Fruit fly (Drosophila melanogaster) whole organism, prepupa: ENCODE measurements around the gene CG11601.
A peak's percentile ranks its signal among the peaks of the same experiment; 100 is the strongest.

ENCODE experiments used
- Blimp-1 ChIP-seq: fragments of 200-800 bp; sonication (Bioruptor generic); optimal IDR thresholded peaks from 3 replicates; lab custom pipeline; 2017; ENCODE audit warnings: missing biosample characterization, missing genetic modification characterization, mild to moderate bottlenecking, moderate library complexity, missing genetic modification reagents
- CG10669 ChIP-seq: fragments of 200-800 bp; sonication (Bioruptor generic); optimal IDR thresholded peaks from 3 replicates; lab custom pipeline; 2018; ENCODE audit warnings: missing biosample characterization, mild to moderate bottlenecking, missing genetic modification characterization, moderate library complexity
- CG11294 ChIP-seq: fragments of 200-800 bp; sonication (Bioruptor generic); IDR thresholded peaks from 2 replicates; pipeline ENCODE4 v1.3.6; 2022; ENCODE audit warnings: missing biosample characterization, missing genetic modification characterization
- CG11762 ChIP-seq: fragments of 200-800 bp; sonication (Bioruptor generic); optimal IDR thresholded peaks from 3 replicates; lab custom pipeline; 2016; ENCODE audit warnings: missing biosample characterization, missing genetic modification characterization; ENCODE audit not compliant: insufficient read depth
- CG11902 ChIP-seq: fragments of 200-800 bp; sonication (Bioruptor generic); optimal IDR thresholded peaks from 3 replicates; lab custom pipeline; 2016; ENCODE audit warnings: missing biosample characterization, missing genetic modification characterization
- CG15336 ChIP-seq: fragments of 200-800 bp; sonication (Bioruptor generic); IDR thresholded peaks from 2 replicates; pipeline ENCODE4 v1.3.6; 2022; ENCODE audit warnings: missing biosample characterization, missing genetic modification characterization
- CG1621 ChIP-seq: fragments of 200-800 bp; sonication (Bioruptor generic); optimal IDR thresholded peaks from 3 replicates; lab custom pipeline; 2018; ENCODE audit warnings: missing biosample characterization, mild to moderate bottlenecking, missing genetic modification characterization
- CG16779 ChIP-seq: fragments of 200-800 bp; sonication (Bioruptor generic); optimal IDR thresholded peaks from 3 replicates; lab custom pipeline; 2017; ENCODE audit warnings: missing biosample characterization, mild to moderate bottlenecking, missing genetic modification characterization
- CG31627 ChIP-seq: fragments of 200-800 bp; sonication (Bioruptor generic); optimal IDR thresholded peaks from 3 replicates; lab custom pipeline; 2016; ENCODE audit warnings: missing biosample characterization, missing genetic modification characterization
- CG34406 ChIP-seq: fragments of 200-800 bp; sonication (Bioruptor generic); optimal IDR thresholded peaks from 3 replicates; lab custom pipeline; 2016; ENCODE audit warnings: missing biosample characterization, missing genetic modification characterization
- CG4318 ChIP-seq: fragments of 200-800 bp; sonication (Bioruptor generic); optimal IDR thresholded peaks from 3 replicates; lab custom pipeline; 2017; ENCODE audit warnings: missing biosample characterization, mild to moderate bottlenecking, missing genetic modification characterization
- CG6163 ChIP-seq: fragments of 200-800 bp; sonication (Bioruptor generic); IDR thresholded peaks from 3 replicates; pipeline ENCODE4 v1.3.6; 2022; ENCODE audit warnings: missing biosample characterization, missing genetic modification characterization
- CG6808 ChIP-seq: fragments of 200-800 bp; sonication (Bioruptor generic); optimal IDR thresholded peaks from 3 replicates; lab custom pipeline; 2017; ENCODE audit warnings: missing biosample characterization, missing genetic modification characterization, mild to moderate bottlenecking, moderate library complexity, missing genetic modification reagents
- CG7368 ChIP-seq: fragments of 200-800 bp; sonication (Bioruptor generic); optimal IDR thresholded peaks from 3 replicates; lab custom pipeline; 2016; ENCODE audit warnings: missing biosample characterization, missing genetic modification characterization
- CG8119 ChIP-seq: fragments of 200-800 bp; sonication (Bioruptor generic); IDR thresholded peaks from 3 replicates; pipeline ENCODE4 v1.3.6; 2022; ENCODE audit warnings: missing biosample characterization, missing genetic modification characterization
- CG8319 ChIP-seq: fragments of 200-800 bp; sonication (Bioruptor generic); optimal IDR thresholded peaks from 3 replicates; lab custom pipeline; 2016; ENCODE audit warnings: missing biosample characterization, missing genetic modification characterization
- CG8632 ChIP-seq: fragments of 200-800 bp; sonication (Bioruptor generic); optimal IDR thresholded peaks from 3 replicates; lab custom pipeline; 2016; ENCODE audit warnings: missing biosample characterization, missing genetic modification characterization
- CG9139 ChIP-seq: fragments of 200-800 bp; sonication (Bioruptor generic); optimal IDR thresholded peaks from 3 replicates; lab custom pipeline; 2017; ENCODE audit warnings: missing biosample characterization, mild to moderate bottlenecking, missing genetic modification characterization
- Eip75B ChIP-seq: fragments of 200-800 bp; sonication (Bioruptor generic); optimal IDR thresholded peaks from 3 replicates; lab custom pipeline; 2016; ENCODE audit warnings: missing biosample characterization, missing genetic modification characterization
- Eip78C ChIP-seq: fragments of 200-800 bp; sonication (Bioruptor generic); peaks from one replicate; lab custom pipeline; 2016; ENCODE audit warnings: missing biosample characterization, missing genetic modification characterization
- Eip93F ChIP-seq: fragments of 200-800 bp; sonication (Bioruptor generic); optimal IDR thresholded peaks from 2 replicates; lab custom pipeline; 2016; ENCODE audit warnings: missing biosample characterization, mild to moderate bottlenecking, missing genetic modification characterization
- Ets21C ChIP-seq: fragments of 200-800 bp; sonication (Bioruptor generic); optimal IDR thresholded peaks from 3 replicates; lab custom pipeline; 2016; ENCODE audit warnings: missing biosample characterization, missing genetic modification characterization
- Ets96B ChIP-seq: fragments of 200-800 bp; optimal IDR thresholded peaks from 2 replicates; lab custom pipeline; 2019; ENCODE audit warnings: missing biosample characterization, mild to moderate bottlenecking, missing genetic modification characterization, moderate library complexity
- Hr38 ChIP-seq: sonication (Bioruptor generic); optimal IDR thresholded peaks from 2 replicates; lab custom pipeline; 2016; ENCODE audit warnings: missing biosample characterization, missing genetic modification characterization
- Lpt ChIP-seq: fragments of 200-800 bp; sonication (Bioruptor generic); optimal IDR thresholded peaks from 3 replicates; lab custom pipeline; 2016; ENCODE audit warnings: missing biosample characterization, missing genetic modification characterization
- Met ChIP-seq: fragments of 200-800 bp; sonication (Bioruptor generic); optimal IDR thresholded peaks from 3 replicates; lab custom pipeline; 2016; ENCODE audit warnings: missing biosample characterization, missing genetic modification characterization
- OdsH ChIP-seq: fragments of 200-800 bp; sonication (Bioruptor generic); optimal IDR thresholded peaks from 3 replicates; lab custom pipeline; 2016; ENCODE audit warnings: missing biosample characterization, missing genetic modification characterization
- Smox ChIP-seq: fragments of 200-800 bp; sonication (Bioruptor generic); optimal IDR thresholded peaks from 3 replicates; lab custom pipeline; 2016; ENCODE audit warnings: missing biosample characterization, missing genetic modification characterization
- Sox102F ChIP-seq: fragments of 200-800 bp; sonication (Bioruptor generic); optimal IDR thresholded peaks from 2 replicates; lab custom pipeline; 2016; ENCODE audit warnings: missing biosample characterization, mild to moderate bottlenecking, missing genetic modification characterization
- Sox14 ChIP-seq: fragments of 200-800 bp; sonication (Bioruptor generic); optimal IDR thresholded peaks from 3 replicates; lab custom pipeline; 2016; ENCODE audit warnings: missing biosample characterization, missing genetic modification characterization
- Sox15 ChIP-seq: fragments of 200-800 bp; sonication (Bioruptor generic); optimal IDR thresholded peaks from 3 replicates; lab custom pipeline; 2016; ENCODE audit warnings: missing biosample characterization, missing genetic modification characterization
- achi ChIP-seq: fragments of 200-800 bp; sonication (Bioruptor generic); optimal IDR thresholded peaks from 3 replicates; lab custom pipeline; 2016; ENCODE audit warnings: missing biosample characterization, missing genetic modification characterization
- acj6 ChIP-seq: fragments of 200-800 bp; sonication (Bioruptor generic); optimal IDR thresholded peaks from 3 replicates; lab custom pipeline; 2016; ENCODE audit warnings: missing biosample characterization, missing genetic modification characterization
- cyc ChIP-seq: fragments of 200-800 bp; sonication (Bioruptor generic); optimal IDR thresholded peaks from 3 replicates; lab custom pipeline; 2016; ENCODE audit warnings: missing biosample characterization, missing genetic modification characterization
- dac ChIP-seq: fragments of 200-800 bp; sonication (Bioruptor generic); optimal IDR thresholded peaks from 2 replicates; lab custom pipeline; 2017; ENCODE audit warnings: missing biosample characterization, mild to moderate bottlenecking, missing genetic modification characterization
- eg ChIP-seq: fragments of 200-800 bp; sonication (Bioruptor generic); IDR thresholded peaks from 3 replicates; pipeline ENCODE4 v1.3.6; 2022; ENCODE audit warnings: missing biosample characterization, missing genetic modification characterization
- esn ChIP-seq: fragments of 200-800 bp; sonication (Bioruptor generic); optimal IDR thresholded peaks from 2 replicates; lab custom pipeline; 2016; ENCODE audit warnings: missing biosample characterization, mild to moderate bottlenecking, missing genetic modification characterization, moderate library complexity
- fd85E ChIP-seq: fragments of 200-800 bp; sonication (Bioruptor generic); optimal IDR thresholded peaks from 3 replicates; lab custom pipeline; 2016; ENCODE audit warnings: missing biosample characterization, missing genetic modification characterization
- fkh ChIP-seq: fragments of 200-800 bp; sonication (Bioruptor generic); optimal IDR thresholded peaks from 3 replicates; lab custom pipeline; 2017; ENCODE audit warnings: missing biosample characterization, mild to moderate bottlenecking, missing genetic modification characterization, moderate library complexity
- lz ChIP-seq: fragments of 200-800 bp; sonication (Bioruptor generic); optimal IDR thresholded peaks from 3 replicates; lab custom pipeline; 2016; ENCODE audit warnings: missing biosample characterization, missing genetic modification characterization
- salr ChIP-seq, 2 experiments: fragments of 200-800 bp; sonication (Bioruptor generic); optimal IDR thresholded peaks; 3 replicates each; lab custom pipeline; 2016 to 2018; ENCODE audit warnings: missing biosample characterization in 2 of 2, missing genetic modification characterization in 2 of 2, mild to moderate bottlenecking in 1 of 2
- spab ChIP-seq: fragments of 200-800 bp; sonication (Bioruptor generic); optimal IDR thresholded peaks from 2 replicates; lab custom pipeline; 2017; ENCODE audit warnings: missing biosample characterization, mild to moderate bottlenecking, missing genetic modification characterization, missing genetic modification reagents
- ss ChIP-seq, 2 experiments: fragments of 200-800 bp; sonication (Bioruptor generic); optimal IDR thresholded peaks; 2 replicates in 1 of 2; 3 replicates in 1 of 2; lab custom pipeline; 2017 to 2018; ENCODE audit warnings: mild to moderate bottlenecking in 2 of 2, missing biosample characterization in 2 of 2, missing genetic modification characterization in 2 of 2, moderate library complexity in 1 of 2
- svp ChIP-seq: fragments of 200-800 bp; sonication (Bioruptor generic); peaks from one replicate; lab custom pipeline; 2016; ENCODE audit warnings: missing biosample characterization, missing genetic modification characterization
- topi ChIP-seq: fragments of 200-800 bp; sonication (Bioruptor generic); optimal IDR thresholded peaks from 3 replicates; lab custom pipeline; 2016; ENCODE audit warnings: missing biosample characterization, missing genetic modification characterization
- vri ChIP-seq: fragments of 200-800 bp; sonication (Bioruptor generic); optimal IDR thresholded peaks from 3 replicates; lab custom pipeline; 2016; ENCODE audit warnings: missing biosample characterization, mild to moderate bottlenecking, missing genetic modification characterization

Gene CG11601

DNA sequence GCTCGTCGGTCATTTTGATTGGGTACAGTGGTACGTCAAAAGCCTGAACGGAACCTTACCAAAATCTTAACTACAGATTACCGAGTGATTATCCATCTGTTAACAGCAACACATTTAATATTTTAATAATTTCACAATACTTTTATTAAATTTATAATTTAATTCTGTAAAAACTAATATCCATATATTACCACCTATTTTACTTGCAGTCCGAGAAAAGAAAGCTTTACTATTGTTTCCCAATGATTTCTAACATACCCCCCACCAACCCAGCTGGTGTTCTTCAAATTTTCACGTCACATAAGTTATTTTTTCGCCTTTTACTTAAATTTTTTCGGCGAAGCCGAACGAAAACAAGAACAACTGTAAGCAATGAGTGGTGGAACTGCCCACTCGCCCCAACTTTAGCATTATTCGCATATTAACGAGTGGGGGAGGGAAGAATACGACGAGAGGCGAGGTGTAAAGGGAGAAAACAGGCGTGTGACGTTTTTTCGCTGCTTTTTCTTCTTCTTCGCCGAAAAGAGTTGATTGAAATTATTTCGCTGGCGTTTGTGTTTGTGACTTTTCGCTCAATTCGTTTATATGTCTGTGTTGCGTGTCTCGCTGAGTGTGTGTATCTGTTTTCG, 35.1 kb downstream of the CG11601 start (continued):
- TF ChIP-seq esn (GFP tag; lab: Kevin White, UChicago) (peak; percentile 82), Blimp-1 (peak; percentile 49), svp (GFP tag; lab: Kevin White, UChicago) (peak; percentile 71), Sox15 (GFP tag; lab: Kevin White, UChicago) (peak; percentile 46), ss (GFP tag; optimal IDR thresholded peaks at IDR 0.05; lab: Kevin White, UChicago) (peak in 1 of 2 experiments; percentile 41), Eip93F (GFP tag; lab: Kevin White, UChicago) (peak; percentile 57), CG34406 (GFP tag; lab: Kevin White, UChicago) (peak; percentile 67), fd85E (GFP tag; lab: Kevin White, UChicago) (peak; percentile 38), Met (peak; percentile 77), CG8119 (GFP tag; lab: Robert Waterston, UW) (peak; percentile 68), CG15336 (GFP tag; lab: Robert Waterston, UW) (peak; percentile 70), CG31627 (GFP tag; lab: Kevin White, UChicago) (peak; percentile 51), CG8319 (peak; percentile 55), CG1621 (no peak), CG11902 (peak; percentile 52), CG16779 (tag; lab: Kevin White, UChicago) (peak; percentile 25), CG7368 (peak; percentile 40), Sox102F (peak; percentile 67), Ets96B (tag; lab: Kevin White, UChicago) (peak; percentile 67), CG11294 (peak; percentile 50), dac (GFP tag; lab: Kevin White, UChicago) (peak; percentile 63), CG11762 (GFP tag; lab: Kevin White, UChicago) (peak; percentile 58), topi (GFP tag; lab: Kevin White, UChicago) (peak; percentile 71), Hr38 (GFP tag; lab: Kevin White, UChicago) (no peak), CG8632 (GFP tag; lab: Kevin White, UChicago) (peak; percentile 65), CG4318 (GFP tag; lab: Kevin White, UChicago) (peak; percentile 78), eg (GFP tag; lab: Robert Waterston, UW) (peak; percentile 72), cyc (GFP tag; lab: Kevin White, UChicago) (peak; percentile 54), Lpt (GFP tag; lab: Kevin White, UChicago) (peak; percentile 5), achi (GFP tag; lab: Kevin White, UChicago) (peak; percentile 82)
- TF ChIP-seq, all 60 proteins: peak for 53

DNA sequence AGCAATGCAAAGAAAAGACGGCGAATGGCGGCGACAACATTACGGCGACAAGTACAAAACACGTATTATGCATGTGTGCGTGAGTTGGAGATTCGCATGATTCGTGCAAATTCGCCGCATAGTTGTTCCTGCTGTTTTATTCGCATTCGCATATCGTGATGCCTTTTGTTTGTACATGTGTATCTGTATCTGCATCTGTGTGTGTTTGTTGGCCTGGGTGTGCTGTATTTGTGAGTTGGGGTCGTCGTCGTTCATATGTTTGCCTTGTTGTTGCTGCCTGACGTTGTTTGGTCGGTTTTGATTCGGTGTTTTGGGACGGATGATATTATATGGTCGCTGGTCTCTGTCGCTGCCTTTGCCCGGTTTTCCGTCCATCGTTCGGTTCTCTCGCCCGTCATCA, 35.6 kb downstream of the CG11601 start:
- TF ChIP-seq ss (GFP tag; optimal IDR thresholded peaks at IDR 0.05; lab: Kevin White, UChicago) (peak in 1 of 2 experiments; percentile 43), Eip78C (GFP tag; lab: Kevin White, UChicago) (no peak)

DNA sequence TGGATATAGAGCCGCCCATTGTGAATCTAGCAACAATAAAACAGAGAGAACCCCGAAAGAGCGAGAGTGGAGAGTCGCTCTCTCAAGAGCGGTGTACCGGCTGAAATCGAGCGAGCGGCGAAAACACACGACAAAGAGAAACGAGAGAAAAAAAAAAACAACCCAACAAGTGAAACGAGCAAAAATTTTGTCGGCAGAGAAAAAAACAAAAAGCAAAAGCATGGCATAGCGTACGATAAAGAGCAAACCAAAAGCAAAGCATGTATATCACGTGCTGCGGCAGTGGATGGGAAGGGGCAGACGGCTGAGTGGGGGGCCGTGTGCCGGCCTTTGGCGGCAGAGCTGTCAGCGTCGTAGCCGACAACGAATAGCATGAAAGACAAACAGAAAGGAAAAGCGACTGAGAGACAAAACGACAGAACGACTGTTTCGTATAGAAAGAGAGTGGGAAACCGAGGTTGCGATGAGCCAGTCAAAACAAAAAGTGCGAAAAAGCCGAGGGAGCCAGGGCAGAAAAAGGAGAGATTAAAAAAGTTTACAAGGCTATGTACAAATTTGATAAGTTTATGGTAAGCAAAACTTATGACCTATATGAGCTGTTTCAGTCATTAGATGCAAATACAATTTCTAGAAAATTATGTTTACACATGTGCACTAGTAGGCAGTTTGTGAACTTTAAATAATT, 36.3 kb downstream of the CG11601 start:
- no peak for TF ChIP-seq acj6 (GFP tag; lab: Kevin White, UChicago)
- peak; percentile 38 for TF ChIP-seq esn (GFP tag; lab: Kevin White, UChicago)
- peak; percentile 92 for TF ChIP-seq eg (GFP tag; lab: Robert Waterston, UW)
- TF ChIP-seq lz (GFP tag; lab: Kevin White, UChicago): no peak
- peak; percentile 66; the same call in 1 of the 2 replicates for TF ChIP-seq CG11294
- TF ChIP-seq Sox14 (GFP tag; lab: Kevin White, UChicago): peak; percentile 43
- TF ChIP-seq dac (GFP tag; lab: Kevin White, UChicago): no peak
- TF ChIP-seq CG9139: peak; percentile 88
- peak; percentile 87 to 93 for TF ChIP-seq ss (GFP tag; optimal IDR thresholded peaks at IDR 0.05; lab: Kevin White, UChicago)
- peak; percentile 79 for TF ChIP-seq CG6808 (GFP tag; lab: Kevin White, UChicago)
- TF ChIP-seq Hr38 (GFP tag; lab: Kevin White, UChicago): peak; percentile 33
- TF ChIP-seq OdsH (GFP tag; lab: Kevin White, UChicago): no peak
- TF ChIP-seq CG6163 (GFP tag; lab: Robert Waterston, UW): peak; percentile 96
- TF ChIP-seq svp (GFP tag; lab: Kevin White, UChicago): no peak
- TF ChIP-seq Eip75B: peak; percentile 61
- TF ChIP-seq CG10669 (GFP tag; lab: Kevin White, UChicago): no peak
- TF ChIP-seq Smox (GFP tag; lab: Kevin White, UChicago): no peak
- TF ChIP-seq vri (GFP tag; lab: Kevin White, UChicago): no peak
- no peak for TF ChIP-seq Ets21C (GFP tag; lab: Kevin White, UChicago)
- TF ChIP-seq CG8119 (GFP tag; lab: Robert Waterston, UW): peak; percentile 89
- TF ChIP-seq spab (GFP tag; lab: Kevin White, UChicago): peak; percentile 60
- TF ChIP-seq fkh: peak; percentile 80
- peak; percentile 41 to 50 for TF ChIP-seq salr (GFP tag; optimal IDR thresholded peaks at IDR 0.05; lab: Kevin White, UChicago)
- no peak for TF ChIP-seq Eip93F (GFP tag; lab: Kevin White, UChicago)
